Worm (Caenorhabditis elegans): Measurements from ENCODE around the gene srh-234.

DNA sequence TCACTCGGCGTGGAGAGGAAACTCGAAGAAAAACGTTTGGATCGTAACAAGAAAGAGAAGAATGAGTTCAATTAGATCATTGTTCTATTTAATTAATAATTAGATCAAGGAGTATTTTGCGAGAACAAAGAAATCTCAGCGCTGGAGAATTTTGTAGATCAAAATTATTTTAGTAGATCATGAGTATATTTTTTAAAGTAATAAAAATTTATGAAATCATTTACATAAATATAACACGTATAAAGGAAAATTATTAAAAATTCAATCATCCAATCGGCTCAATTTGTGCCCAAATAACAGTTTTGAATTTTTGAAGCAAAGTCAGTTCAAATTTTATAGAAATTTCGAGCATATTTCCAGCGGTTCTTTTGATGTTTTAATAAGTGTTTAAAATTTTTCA is 27.5 kb downstream of the srh-234 start, which contains the start of gene C50E3.13:
- TF ChIP-seq cog-1 (tag; optimal IDR thresholded peaks at IDR 0.05), result no peak
- no peak for TF ChIP-seq klf-2 (GFP tag; conservative IDR thresholded peaks at IDR 0.05)
- TF ChIP-seq flt-1 (GFP tag; IDR thresholded peaks at IDR 0.05), result no peak
- TF ChIP-seq tab-1 (GFP tag; IDR thresholded peaks at IDR 0.05), result no peak
- TF ChIP-seq T22C8.4 (GFP tag; IDR thresholded peaks at IDR 0.05), result no peak
- no peak for TF ChIP-seq ztf-23 (GFP tag; IDR thresholded peaks at IDR 0.05)
- TF ChIP-seq ref-1 (GFP tag; conservative IDR thresholded peaks at IDR 0.05), result no peak
- no peak for TF ChIP-seq med-1 (GFP tag; optimal IDR thresholded peaks at IDR 0.05; ENCODE audit: insufficient read depth)

Measured in whole organism, midembryonic.